Fruit fly (Drosophila melanogaster): Measurements from ENCODE around the gene CG12817.
A peak's percentile ranks its signal among the peaks of the same experiment; 100 is the strongest.

Gene CG12817

dm6 chr3R:10261800-10262199, 37.3 kb upstream of the CG12817 start, which contains the start of the genes Sirt6 and pont:
Gene Sirt6 (minus strand): TSS chr3R:10261849.
Gene pont (plus strand): TSS chr3R:10262123.
- TF ChIP-seq ey (GFP tag; optimal IDR thresholded peaks at IDR 0.05) (peak; percentile 63), Vsx2 (GFP tag; optimal IDR thresholded peaks at IDR 0.05; ENCODE audit: partially characterized antibody) (no peak), woc (GFP tag; optimal IDR thresholded peaks at IDR 0.05) (peak; percentile 61), Myc (optimal IDR thresholded peaks at IDR 0.05) (peak; percentile 40), jim (GFP tag; optimal IDR thresholded peaks at IDR 0.05) (no peak), sage (GFP tag; optimal IDR thresholded peaks at IDR 0.05) (peak; percentile 65), foxo (GFP tag; optimal IDR thresholded peaks at IDR 0.05) (peak in 1 of 2 experiments; percentile 95), Dfd (GFP tag; optimal IDR thresholded peaks at IDR 0.05) (peak; percentile 90), brk (GFP tag; optimal IDR thresholded peaks at IDR 0.05) (peak; percentile 78), Jra (GFP tag; optimal IDR thresholded peaks at IDR 0.05) (peak; percentile 41), tai (GFP tag; optimal IDR thresholded peaks at IDR 0.05) (no peak), CrebA (GFP tag; optimal IDR thresholded peaks at IDR 0.05; ENCODE audit: borderline replicate concordance) (no peak), CG32264 (GFP tag; optimal IDR thresholded peaks at IDR 0.05) (no peak), rgr (GFP tag; optimal IDR thresholded peaks at IDR 0.05) (peak; percentile 89), sv (GFP tag; optimal IDR thresholded peaks at IDR 0.05) (peak; percentile 78), Hnf4 (GFP tag; optimal IDR thresholded peaks at IDR 0.05) (peak; percentile 77), OdsH (GFP tag; optimal IDR thresholded peaks at IDR 0.05) (peak; percentile 90), lola (GFP tag; optimal IDR thresholded peaks at IDR 0.05) (no peak), GATAd (GFP tag; optimal IDR thresholded peaks at IDR 0.05) (peak; percentile 45), HLH106 (tag; optimal IDR thresholded peaks at IDR 0.05) (peak; percentile 96), br (GFP tag; optimal IDR thresholded peaks at IDR 0.05) (peak; percentile 62), Hr78 (GFP tag; optimal IDR thresholded peaks at IDR 0.05) (no peak), dsf (GFP tag; optimal IDR thresholded peaks at IDR 0.05; ENCODE audit: borderline replicate concordance) (peak; percentile 69), dl (GFP tag; optimal IDR thresholded peaks at IDR 0.05; ENCODE audit: insufficient read depth in 1 of 2, partially characterized antibody in 2 of 2) (no peak), dmrt93B (GFP tag; optimal IDR thresholded peaks at IDR 0.05) (peak; percentile 91), Dif (GFP tag; optimal IDR thresholded peaks at IDR 0.05; ENCODE audit: partially characterized antibody) (no peak), Abd-B (GFP tag; optimal IDR thresholded peaks at IDR 0.05) (no peak), psq (GFP tag; optimal IDR thresholded peaks at IDR 0.05) (peak; percentile 90), fru (GFP tag; optimal IDR thresholded peaks at IDR 0.05) (peak; percentile 84), Rel (GFP tag; optimal IDR thresholded peaks at IDR 0.05) (no peak), Rel (tag; optimal IDR thresholded peaks at IDR 0.05) (peak; percentile 61), Mio (GFP tag; optimal IDR thresholded peaks at IDR 0.05) (no peak), h (GFP tag; optimal IDR thresholded peaks at IDR 0.05) (peak; percentile 86), pan (optimal IDR thresholded peaks at IDR 0.05) (no peak), Sp1 (GFP tag; optimal IDR thresholded peaks at IDR 0.05) (peak; percentile 97), Hr83 (GFP tag; optimal IDR thresholded peaks at IDR 0.05; ENCODE audit: poor library complexity, severe bottlenecking) (no peak), CG9705 (GFP tag; optimal IDR thresholded peaks at IDR 0.05) (peak; percentile 67), N (GFP tag; optimal IDR thresholded peaks at IDR 0.05) (no peak), usp (GFP tag; optimal IDR thresholded peaks at IDR 0.05) (no peak)

dm6 chr3R:10251846-10252245, 27.3 kb upstream of the CG12817 start:
- no peak for TF ChIP-seq CrebA (GFP tag; optimal IDR thresholded peaks at IDR 0.05; ENCODE audit: borderline replicate concordance)
- TF ChIP-seq GATAd (GFP tag; optimal IDR thresholded peaks at IDR 0.05): no peak
- no peak for TF ChIP-seq CG32264 (GFP tag; optimal IDR thresholded peaks at IDR 0.05)
- TF ChIP-seq tai (GFP tag; optimal IDR thresholded peaks at IDR 0.05): no peak
- TF ChIP-seq lola (GFP tag; optimal IDR thresholded peaks at IDR 0.05): no peak
- TF ChIP-seq OdsH (GFP tag; optimal IDR thresholded peaks at IDR 0.05): no peak
- no peak for TF ChIP-seq rgr (GFP tag; optimal IDR thresholded peaks at IDR 0.05)
- no peak for TF ChIP-seq Hr83 (GFP tag; optimal IDR thresholded peaks at IDR 0.05; ENCODE audit: poor library complexity, severe bottlenecking)
- TF ChIP-seq foxo (GFP tag; optimal IDR thresholded peaks at IDR 0.05): no peak
- TF ChIP-seq woc (GFP tag; optimal IDR thresholded peaks at IDR 0.05): no peak
- TF ChIP-seq Jra (GFP tag; optimal IDR thresholded peaks at IDR 0.05): no peak
- no peak for TF ChIP-seq N (GFP tag; optimal IDR thresholded peaks at IDR 0.05)
- no peak for TF ChIP-seq CG9705 (GFP tag; optimal IDR thresholded peaks at IDR 0.05)
- no peak for TF ChIP-seq dsf (GFP tag; optimal IDR thresholded peaks at IDR 0.05; ENCODE audit: borderline replicate concordance)
- TF ChIP-seq Dfd (GFP tag; optimal IDR thresholded peaks at IDR 0.05): no peak
- TF ChIP-seq Mio (GFP tag; optimal IDR thresholded peaks at IDR 0.05): no peak
- TF ChIP-seq Dif (GFP tag; optimal IDR thresholded peaks at IDR 0.05; ENCODE audit: partially characterized antibody): no peak
